Worm (Caenorhabditis elegans) whole organism, mixed stage, embryonic: ENCODE results near the gene T12A7.9.

Experiments used
- cnd-1 ChIP-seq: fragments of 200-800 bp; sonication (Bioruptor generic); optimal IDR thresholded peaks from 2 replicates; lab custom pipeline; 2018; ENCODE audit warnings: mild to moderate bottlenecking, missing genetic modification characterization, missing compliant biosample characterization
- drap-1 ChIP-seq: fragments of 200-800 bp; sonication (Bioruptor generic); optimal IDR thresholded peaks from 3 replicates; lab custom pipeline; 2018; ENCODE audit warnings: mild to moderate bottlenecking, missing genetic modification characterization, missing compliant biosample characterization
- elt-1 ChIP-seq: sonication (generic microtip); optimal IDR thresholded peaks from 2 replicates; lab custom pipeline; 2017; ENCODE audit warnings: missing genetic modification characterization, mild to moderate bottlenecking, missing compliant biosample characterization, antibody characterized with exemption, moderate library complexity, borderline replicate concordance; ENCODE audit not compliant: insufficient read depth
- hlh-1 ChIP-seq: fragments of 150-350 bp; optimal IDR thresholded peaks from 2 replicates; lab custom pipeline; 2014; ENCODE audit warnings: missing biosample characterization, missing genetic modification reagents, missing genetic modification characterization
- lin-13 ChIP-seq: fragments of 150-350 bp; optimal IDR thresholded peaks from 2 replicates; lab custom pipeline; 2014; ENCODE audit warnings: missing biosample characterization, missing genetic modification characterization
- mab-5 ChIP-seq: fragments of 150-350 bp; optimal IDR thresholded peaks from 2 replicates; lab custom pipeline; 2014; ENCODE audit warnings: missing biosample characterization, missing genetic modification characterization
- mls-2 ChIP-seq: sonication (generic microtip); optimal IDR thresholded peaks from 2 replicates; lab custom pipeline; 2016; ENCODE audit warnings: mild to moderate bottlenecking, missing genetic modification characterization, moderate library complexity, missing compliant biosample characterization
- nhr-12 ChIP-seq: fragments of 150-350 bp; optimal IDR thresholded peaks from 2 replicates; lab custom pipeline; 2014; ENCODE audit warnings: missing biosample characterization, missing genetic modification characterization
- nhr-28 ChIP-seq: fragments of 150-350 bp; optimal IDR thresholded peaks from 2 replicates; lab custom pipeline; 2014; ENCODE audit warnings: missing biosample characterization, missing genetic modification characterization
- nhr-76 ChIP-seq: sonication (generic microtip); optimal IDR thresholded peaks from 2 replicates; lab custom pipeline; 2017; ENCODE audit warnings: missing biosample characterization, missing genetic modification characterization
- snpc-4 ChIP-seq: fragments of 150-350 bp; optimal IDR thresholded peaks from 2 replicates; lab custom pipeline; 2014; ENCODE audit warnings: missing biosample characterization, missing genetic modification characterization
- tbx-8 ChIP-seq: fragments of 200-800 bp; sonication (Bioruptor generic); optimal IDR thresholded peaks from 2 replicates; lab custom pipeline; 2018; ENCODE audit warnings: mild to moderate bottlenecking, missing genetic modification characterization, moderate library complexity, missing compliant biosample characterization
- unc-62 ChIP-seq: fragments of 150-350 bp; optimal IDR thresholded peaks from 2 replicates; lab custom pipeline; 2014; ENCODE audit warnings: missing biosample characterization, missing genetic modification reagents, missing genetic modification characterization
- zip-8 ChIP-seq: fragments of 150-350 bp; optimal IDR thresholded peaks from 2 replicates; lab custom pipeline; 2014; ENCODE audit warnings: missing biosample characterization, missing genetic modification characterization

DNA sequence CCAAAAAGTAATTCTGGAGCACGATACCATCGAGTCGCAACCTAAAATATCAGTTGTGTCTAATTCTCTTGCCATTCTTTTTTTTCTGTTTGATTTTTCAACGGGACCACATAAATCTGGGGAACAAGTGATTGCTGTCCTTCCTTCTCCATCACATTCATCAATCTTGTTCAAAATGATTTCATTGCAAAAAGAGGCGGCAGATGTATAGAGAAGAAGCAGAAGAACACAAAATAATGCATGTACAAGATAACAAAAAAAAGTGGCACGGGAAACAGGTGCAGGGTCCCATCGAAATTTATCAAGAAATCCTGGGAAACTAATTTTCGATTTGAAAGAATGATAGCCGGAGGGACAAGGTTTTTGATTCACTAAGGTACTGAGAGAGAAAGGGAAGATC, 43.4 kb upstream of the T12A7.9 start:
- TF ChIP-seq mls-2 (tag; lab: Kevin White, UChicago) (no peak), lin-13 (no peak), snpc-4 (no peak), drap-1 (GFP tag; lab: Kevin White, UChicago) (no peak), nhr-12 (tag; lab: Kevin White, UChicago) (no peak), hlh-1 (tag; lab: Kevin White, UChicago) (no peak), nhr-76 (no peak), mab-5 (no peak), cnd-1 (tag; lab: Kevin White, UChicago) (no peak), elt-1 (tag; lab: Kevin White, UChicago) (no peak), unc-62 (GFP tag; lab: Kevin White, UChicago) (peak; percentile 58), tbx-8 (no peak), nhr-28 (tag; lab: Kevin White, UChicago) (no peak), zip-8 (tag; lab: Kevin White, UChicago) (no peak)
